Fruit fly (Drosophila melanogaster): ENCODE measurements around the gene eIF2D.
A peak's percentile ranks its signal among the peaks of the same experiment; 100 is the strongest.

eIF2D gene

DNA sequence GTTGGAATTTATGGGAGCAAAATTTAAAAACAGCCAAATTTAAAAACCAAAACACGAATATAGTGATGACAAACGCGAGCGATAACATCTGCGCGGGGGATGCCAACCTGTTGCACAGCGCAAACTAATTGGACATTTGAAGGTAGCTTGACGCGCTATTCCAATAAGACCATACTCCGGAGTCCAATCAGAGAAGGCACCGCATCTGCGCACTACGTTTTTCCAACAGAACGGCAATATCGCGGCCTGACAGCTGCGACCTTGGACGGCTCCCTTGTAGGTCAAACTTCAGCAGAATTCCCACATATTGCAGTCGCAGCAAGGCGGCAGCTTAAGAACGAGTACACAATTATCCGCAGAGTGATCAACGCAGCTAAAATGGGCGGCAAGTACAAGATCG lies 3.5 kb downstream of the eIF2D start, which contains the start of the genes CG11882 and Pglym78 (continued):
- TF ChIP-seq Dll (GFP tag; IDR thresholded peaks at IDR 0.05; ENCODE audit: partially characterized antibody) (0 out of 4 replicates have a peak, but pooled peaks have one; percentile 56), Sry-β (GFP tag; optimal IDR thresholded peaks at IDR 0.05) (no peak), Mes4 (GFP tag; optimal IDR thresholded peaks at IDR 0.05) (peak; percentile 12), dpn (GFP tag; optimal IDR thresholded peaks at IDR 0.05) (peak; percentile 55 to 58), CG17385 (GFP tag; optimal IDR thresholded peaks at IDR 0.05) (no peak), ATbp (GFP tag; optimal IDR thresholded peaks at IDR 0.05) (no peak), vfl (GFP tag; optimal IDR thresholded peaks at IDR 0.05) (peak; percentile 8), Neu2 (GFP tag; optimal IDR thresholded peaks at IDR 0.05; ENCODE audit: borderline replicate concordance) (no peak), luna (GFP tag; optimal IDR thresholded peaks at IDR 0.05) (no peak), H2.0 (GFP tag; IDR thresholded peaks at IDR 0.05) (0 out of 2 replicates have a peak, but pooled peaks have one; percentile 22), en (GFP tag; optimal IDR thresholded peaks at IDR 0.05) (peak; percentile 40), twi (tag; optimal IDR thresholded peaks at IDR 0.05) (peak; percentile 28), sim (GFP tag; IDR thresholded peaks at IDR 0.05) (no peak), ken (GFP tag; IDR thresholded peaks at IDR 0.05) (0 out of 3 replicates have a peak, but pooled peaks have one; percentile 64), Hr78 (GFP tag; optimal IDR thresholded peaks at IDR 0.05) (peak in 1 of 2 experiments; percentile 62), CG1603 (tag; optimal IDR thresholded peaks at IDR 0.05) (peak; percentile 91), CG14014 (GFP tag; IDR thresholded peaks at IDR 0.05) (peak; percentile 23; the same call in 1 of the 2 replicates), CG16813 (GFP tag; IDR thresholded peaks at IDR 0.05; ENCODE audit: partially characterized antibody) (no peak), CG4424 (GFP tag; optimal IDR thresholded peaks at IDR 0.05) (peak; percentile 7), H15 (GFP tag; IDR thresholded peaks at IDR 0.05) (no peak), CG30431 (GFP tag; optimal IDR thresholded peaks at IDR 0.05) (no peak), CG17612 (GFP tag; IDR thresholded peaks at IDR 0.05) (no peak), CG3995 (GFP tag; optimal IDR thresholded peaks at IDR 0.05) (no peak), sens-2 (GFP tag; IDR thresholded peaks at IDR 0.05) (peak; percentile 15; the same call in 1 of the 2 replicates), ac (GFP tag; optimal IDR thresholded peaks at IDR 0.05) (no peak), bsh (GFP tag; optimal IDR thresholded peaks at IDR 0.05) (no peak), cad (GFP tag; optimal IDR thresholded peaks at IDR 0.05) (no peak), tgo (GFP tag; IDR thresholded peaks at IDR 0.05) (no peak), zen (tag; optimal IDR thresholded peaks at IDR 0.05) (no peak), CG4617 (GFP tag; optimal IDR thresholded peaks at IDR 0.05; ENCODE audit: borderline replicate concordance) (peak; percentile 73), ind (GFP tag; optimal IDR thresholded peaks at IDR 0.05) (no peak), Dip2 (GFP tag; IDR thresholded peaks at IDR 0.05) (no peak), nom (GFP tag; optimal IDR thresholded peaks at IDR 0.05) (peak; percentile 51), gsb (GFP tag; IDR thresholded peaks at IDR 0.05) (peak; percentile 28; the same call in 1 of the 2 replicates), Dad (GFP tag; optimal IDR thresholded peaks at IDR 0.05) (peak; percentile 48), otp (GFP tag; IDR thresholded peaks at IDR 0.05) (peak; percentile 61; the same call in 1 of the 3 replicates), bigmax (GFP tag; optimal IDR thresholded peaks at IDR 0.05) (peak; percentile 4), Ada2b (GFP tag; IDR thresholded peaks at IDR 0.05) (peak; percentile 50), CG11398 (GFP tag; optimal IDR thresholded peaks at IDR 0.05) (no peak), E2f2 (GFP tag; IDR thresholded peaks at IDR 0.05) (peak; percentile 88), B-H2 (GFP tag; optimal IDR thresholded peaks at IDR 0.05) (peak; percentile 50), CG17829 (tag; optimal IDR thresholded peaks at IDR 0.05) (peak; percentile 17), Taf1 (GFP tag; IDR thresholded peaks at IDR 0.05) (no peak), CG3281 (GFP tag; optimal IDR thresholded peaks at IDR 0.05) (no peak), dmrt11E (tag; optimal IDR thresholded peaks at IDR 0.05) (no peak), gfzf (GFP tag; optimal IDR thresholded peaks at IDR 0.05) (peak; percentile 89), h (optimal IDR thresholded peaks at IDR 0.05) (no peak), Awh (GFP tag; IDR thresholded peaks at IDR 0.05) (no peak)

All from whole organism, embryonic.